Worm (Caenorhabditis elegans) whole organism, mixed stage, embryonic: ENCODE measurements around the gene Y77E11A.16.

Experiments
- M03D4.4 ChIP-seq: sonication (generic microtip); optimal IDR thresholded peaks from 2 replicates; lab custom pipeline; 2017; ENCODE audit warnings: mild to moderate bottlenecking, missing genetic modification characterization, missing compliant biosample characterization
- bed-3 ChIP-seq: fragments of 200-800 bp; sonication (Bioruptor generic); optimal IDR thresholded peaks from 3 replicates; lab custom pipeline; 2018; ENCODE audit warnings: mild to moderate bottlenecking, missing genetic modification characterization, moderate library complexity, missing compliant biosample characterization
- blmp-1 ChIP-seq: fragments of 150-350 bp; optimal IDR thresholded peaks from 2 replicates; lab custom pipeline; 2014; ENCODE audit warnings: missing biosample characterization, missing genetic modification characterization
- ceh-43 ChIP-seq: fragments of 200-800 bp; sonication (Bioruptor generic); optimal IDR thresholded peaks from 2 replicates; lab custom pipeline; 2018; ENCODE audit warnings: mild to moderate bottlenecking, missing genetic modification characterization, moderate library complexity, missing compliant biosample characterization
- ceh-83 ChIP-seq: fragments of 200-800 bp; sonication (Bioruptor generic); optimal IDR thresholded peaks from 2 replicates; lab custom pipeline; 2018; ENCODE audit warnings: mild to moderate bottlenecking, missing genetic modification characterization, missing compliant biosample characterization
- ces-1 ChIP-seq: fragments of 150-350 bp; optimal IDR thresholded peaks from 2 replicates; lab custom pipeline; 2014; ENCODE audit warnings: missing biosample characterization, missing genetic modification reagents, missing genetic modification characterization
- cnd-1 ChIP-seq: fragments of 200-800 bp; sonication (Bioruptor generic); optimal IDR thresholded peaks from 2 replicates; lab custom pipeline; 2018; ENCODE audit warnings: mild to moderate bottlenecking, missing genetic modification characterization, missing compliant biosample characterization
- drap-1 ChIP-seq: fragments of 200-800 bp; sonication (Bioruptor generic); optimal IDR thresholded peaks from 3 replicates; lab custom pipeline; 2018; ENCODE audit warnings: mild to moderate bottlenecking, missing genetic modification characterization, missing compliant biosample characterization
- elt-1 ChIP-seq: sonication (generic microtip); optimal IDR thresholded peaks from 2 replicates; lab custom pipeline; 2017; ENCODE audit warnings: missing genetic modification characterization, mild to moderate bottlenecking, missing compliant biosample characterization, antibody characterized with exemption, moderate library complexity, borderline replicate concordance; ENCODE audit not compliant: insufficient read depth
- elt-3 ChIP-seq: fragments of 150-350 bp; optimal IDR thresholded peaks from 2 replicates; lab custom pipeline; 2014; ENCODE audit warnings: missing biosample characterization, missing genetic modification characterization
- flh-1 ChIP-seq: fragments of 200-800 bp; sonication (Bioruptor generic); optimal IDR thresholded peaks from 2 replicates; lab custom pipeline; 2018; ENCODE audit warnings: mild to moderate bottlenecking, missing genetic modification characterization, moderate library complexity, missing compliant biosample characterization
- ham-2 ChIP-seq: fragments of 200-800 bp; sonication (Bioruptor generic); optimal IDR thresholded peaks from 2 replicates; lab custom pipeline; 2018; ENCODE audit warnings: mild to moderate bottlenecking, missing genetic modification characterization, missing compliant biosample characterization
- hlh-1 ChIP-seq: fragments of 150-350 bp; optimal IDR thresholded peaks from 2 replicates; lab custom pipeline; 2014; ENCODE audit warnings: missing biosample characterization, missing genetic modification reagents, missing genetic modification characterization
- lin-13 ChIP-seq: fragments of 150-350 bp; optimal IDR thresholded peaks from 2 replicates; lab custom pipeline; 2014; ENCODE audit warnings: missing biosample characterization, missing genetic modification characterization
- lin-32 ChIP-seq: fragments of 200-800 bp; sonication (Bioruptor generic); optimal IDR thresholded peaks from 2 replicates; lab custom pipeline; 2018; ENCODE audit warnings: mild to moderate bottlenecking, missing genetic modification characterization, missing compliant biosample characterization
- lsy-2 ChIP-seq: fragments of 150-350 bp; optimal IDR thresholded peaks from 2 replicates; lab custom pipeline; 2014; ENCODE audit warnings: missing biosample characterization, missing genetic modification characterization
- mab-5 ChIP-seq: fragments of 150-350 bp; optimal IDR thresholded peaks from 2 replicates; lab custom pipeline; 2014; ENCODE audit warnings: missing biosample characterization, missing genetic modification characterization
- mep-1 ChIP-seq: fragments of 150-350 bp; optimal IDR thresholded peaks from 2 replicates; lab custom pipeline; 2017; ENCODE audit warnings: missing biosample characterization, missing genetic modification reagents, missing genetic modification characterization, inconsistent platforms
- mls-2 ChIP-seq: sonication (generic microtip); optimal IDR thresholded peaks from 2 replicates; lab custom pipeline; 2016; ENCODE audit warnings: mild to moderate bottlenecking, missing genetic modification characterization, moderate library complexity, missing compliant biosample characterization
- nhr-12 ChIP-seq: fragments of 150-350 bp; optimal IDR thresholded peaks from 2 replicates; lab custom pipeline; 2014; ENCODE audit warnings: missing biosample characterization, missing genetic modification characterization
- nhr-2 ChIP-seq: fragments of 150-350 bp; optimal IDR thresholded peaks from 2 replicates; lab custom pipeline; 2014; ENCODE audit warnings: missing biosample characterization, missing genetic modification characterization
- nhr-237 ChIP-seq: fragments of 150-350 bp; optimal IDR thresholded peaks from 2 replicates; lab custom pipeline; 2014; ENCODE audit warnings: missing biosample characterization, missing genetic modification characterization
- nhr-28 ChIP-seq: fragments of 150-350 bp; optimal IDR thresholded peaks from 2 replicates; lab custom pipeline; 2014; ENCODE audit warnings: missing biosample characterization, missing genetic modification characterization
- nhr-76 ChIP-seq: sonication (generic microtip); optimal IDR thresholded peaks from 2 replicates; lab custom pipeline; 2017; ENCODE audit warnings: missing biosample characterization, missing genetic modification characterization
- pha-4 ChIP-seq: fragments of 150-350 bp; optimal IDR thresholded peaks from 2 replicates; lab custom pipeline; 2018; ENCODE audit warnings: missing biosample characterization, missing genetic modification reagents, missing genetic modification characterization
- sem-2 ChIP-seq: fragments of 200-800 bp; sonication (Bioruptor generic); optimal IDR thresholded peaks from 2 replicates; lab custom pipeline; 2018; ENCODE audit warnings: mild to moderate bottlenecking, missing genetic modification characterization, missing compliant biosample characterization
- snpc-4 ChIP-seq: fragments of 150-350 bp; optimal IDR thresholded peaks from 2 replicates; lab custom pipeline; 2014; ENCODE audit warnings: missing biosample characterization, missing genetic modification characterization
- sptf-1 ChIP-seq: sonication (generic microtip); optimal IDR thresholded peaks from 2 replicates; lab custom pipeline; 2017; ENCODE audit warnings: mild to moderate bottlenecking, missing genetic modification characterization, moderate library complexity, missing compliant biosample characterization
- tbx-8 ChIP-seq: fragments of 200-800 bp; sonication (Bioruptor generic); optimal IDR thresholded peaks from 2 replicates; lab custom pipeline; 2018; ENCODE audit warnings: mild to moderate bottlenecking, missing genetic modification characterization, moderate library complexity, missing compliant biosample characterization
- unc-120 ChIP-seq: sonication (generic microtip); optimal IDR thresholded peaks from 2 replicates; lab custom pipeline; 2017; ENCODE audit warnings: missing genetic modification characterization, missing compliant biosample characterization; ENCODE audit not compliant: poor library complexity, severe bottlenecking
- unc-62 ChIP-seq: fragments of 150-350 bp; optimal IDR thresholded peaks from 2 replicates; lab custom pipeline; 2014; ENCODE audit warnings: missing biosample characterization, missing genetic modification reagents, missing genetic modification characterization
- zip-8 ChIP-seq: fragments of 150-350 bp; optimal IDR thresholded peaks from 2 replicates; lab custom pipeline; 2014; ENCODE audit warnings: missing biosample characterization, missing genetic modification characterization
- ztf-11 ChIP-seq: fragments of 150-350 bp; optimal IDR thresholded peaks from 2 replicates; lab custom pipeline; 2014; ENCODE audit warnings: missing biosample characterization, missing genetic modification characterization

Y77E11A.16 gene

ce11 chrIV:1459419-1459818 lies 25.8 kb upstream of the Y77E11A.16 start:
- no peak for TF ChIP-seq unc-62
- no peak for TF ChIP-seq zip-8 (tag; lab: Kevin White, UChicago)
- no peak for TF ChIP-seq unc-120
- TF ChIP-seq blmp-1 (tag; lab: Kevin White, UChicago) = no peak
- TF ChIP-seq elt-3 = no peak
- no peak for TF ChIP-seq ham-2 (GFP tag; lab: Kevin White, UChicago)
- no peak for TF ChIP-seq lin-13 (tag; lab: Kevin White, UChicago)
- TF ChIP-seq mls-2 (tag; lab: Kevin White, UChicago) = no peak
- TF ChIP-seq mep-1 (tag; lab: Kevin White, UChicago) = no peak

ce11 chrIV:1459826-1460489 lies 25.3 kb upstream of the Y77E11A.16 start:
- TF ChIP-seq lsy-2 (tag; lab: Kevin White, UChicago) = no peak
- TF ChIP-seq M03D4.4 (tag; lab: Kevin White, UChicago) = no peak
- no peak for TF ChIP-seq nhr-237 (tag; lab: Kevin White, UChicago)
- no peak for TF ChIP-seq pha-4
- no peak for TF ChIP-seq lin-13 (tag; lab: Kevin White, UChicago)
- TF ChIP-seq ces-1 = no peak
- no peak for TF ChIP-seq ztf-11 (tag; lab: Kevin White, UChicago)
- no peak for TF ChIP-seq nhr-12 (tag; lab: Kevin White, UChicago)
- no peak for TF ChIP-seq nhr-28 (tag; lab: Kevin White, UChicago)
- TF ChIP-seq ceh-83 = no peak
- no peak for TF ChIP-seq nhr-2 (tag; lab: Kevin White, UChicago)
- TF ChIP-seq sem-2 (GFP tag; lab: Kevin White, UChicago) = no peak
- no peak for TF ChIP-seq cnd-1 (tag; lab: Kevin White, UChicago)
- TF ChIP-seq unc-62 = no peak

ce11 chrIV:1460686-1461085 lies 24.5 kb upstream of the Y77E11A.16 start, which contains the start of gene col-106:
Gene col-106 (minus strand): TSS chrIV:1460786.
- TF ChIP-seq elt-1 = no peak
- no peak for TF ChIP-seq drap-1 (GFP tag; lab: Kevin White, UChicago)
- TF ChIP-seq ham-2 (GFP tag; lab: Kevin White, UChicago) = no peak
- no peak for TF ChIP-seq M03D4.4 (tag; lab: Kevin White, UChicago)

- no peak for TF ChIP-seq hlh-1 (tag; lab: Kevin White, UChicago)
- no peak for TF ChIP-seq lin-32 (GFP tag; lab: Kevin White, UChicago)
- TF ChIP-seq nhr-28 (tag; lab: Kevin White, UChicago) = no peak
- no peak for TF ChIP-seq unc-62
- no peak for TF ChIP-seq tbx-8
- TF ChIP-seq ham-2 (GFP tag; lab: Kevin White, UChicago) = no peak
- TF ChIP-seq, all 35 proteins: peak for 0
These were observed 23.8 kb upstream of the Y77E11A.16 start for ce11 chrIV:1461463-1461862.

- TF ChIP-seq unc-120 (no peak), bed-3 (GFP tag; lab: Kevin White, UChicago) (no peak), lsy-2 (tag; lab: Kevin White, UChicago) (no peak), mls-2 (tag; lab: Kevin White, UChicago) (no peak), mep-1 (tag; lab: Kevin White, UChicago) (no peak)
- TF ChIP-seq, all 35 proteins: peak for 0
These were observed 19.8 kb upstream of the Y77E11A.16 start for ce11 chrIV:1465462-1465861.

ce11 chrIV:1469093-1469492 lies 16.1 kb upstream of the Y77E11A.16 start:
- TF ChIP-seq sptf-1 (tag; lab: Kevin White, UChicago) (no peak), nhr-12 (tag; lab: Kevin White, UChicago) (no peak), unc-62 (no peak), nhr-28 (tag; lab: Kevin White, UChicago) (no peak), lin-32 (GFP tag; lab: Kevin White, UChicago) (no peak), ceh-43 (GFP tag; lab: Kevin White, UChicago) (no peak), blmp-1 (tag; lab: Kevin White, UChicago) (no peak), nhr-76 (tag; lab: Kevin White, UChicago) (no peak), nhr-2 (tag; lab: Kevin White, UChicago) (no peak), M03D4.4 (tag; lab: Kevin White, UChicago) (no peak), flh-1 (GFP tag; lab: Kevin White, UChicago) (no peak), tbx-8 (no peak), pha-4 (no peak), zip-8 (tag; lab: Kevin White, UChicago) (no peak), bed-3 (GFP tag; lab: Kevin White, UChicago) (no peak), mep-1 (tag; lab: Kevin White, UChicago) (no peak), nhr-237 (tag; lab: Kevin White, UChicago) (no peak), ztf-11 (tag; lab: Kevin White, UChicago) (no peak), snpc-4 (tag; lab: Kevin White, UChicago) (no peak), mab-5 (tag; lab: Kevin White, UChicago) (no peak)
